Worm (Caenorhabditis elegans) whole organism, L4 larva: ENCODE results near the gene nbet-1.

Experiments
- F49E8.2 ChIP-seq: sonication (generic microtip); optimal IDR thresholded peaks from 2 replicates; lab custom pipeline; 2016; ENCODE audit warnings: missing compliant biosample characterization, mild to moderate bottlenecking, missing genetic modification characterization, borderline replicate concordance
- T20F7.1 ChIP-seq: fragments of 200-800 bp; sonication (Bioruptor generic); optimal IDR thresholded peaks from 2 replicates; lab custom pipeline; 2018; ENCODE audit warnings: mild to moderate bottlenecking, missing genetic modification characterization, missing compliant biosample characterization
- Y5F2A.4 ChIP-seq: fragments of 200-800 bp; sonication (Bioruptor generic); optimal IDR thresholded peaks from 2 replicates; lab custom pipeline; 2018; ENCODE audit warnings: mild to moderate bottlenecking, missing genetic modification characterization, missing compliant biosample characterization
- Y75B8A.6 ChIP-seq: fragments of 200-800 bp; sonication (Bioruptor generic); IDR thresholded peaks from 2 replicates; pipeline ENCODE4 v1.3.6; 2022; ENCODE audit warnings: missing genetic modification reagents, missing genetic modification characterization, missing compliant biosample characterization
- ZK546.5 ChIP-seq, 2 experiments: sonication (generic microtip); optimal IDR thresholded peaks; 2 replicates each; lab custom pipeline; 2017; ENCODE audit warnings: missing biosample characterization in 2 of 2, missing genetic modification characterization in 2 of 2
- ama-1 ChIP-seq: fragments of 150-350 bp; optimal IDR thresholded peaks from 2 replicates; lab custom pipeline; 2014; ENCODE audit warnings: inconsistent platforms, mixed read lengths
- attf-4 ChIP-seq: sonication (generic microtip); optimal IDR thresholded peaks from 3 replicates; lab custom pipeline; 2017; ENCODE audit warnings: missing biosample characterization, missing genetic modification characterization
- ceh-44 ChIP-seq: fragments of 200-800 bp; sonication (Bioruptor generic); IDR thresholded peaks from 2 replicates; pipeline ENCODE4 v1.3.6; 2022; ENCODE audit warnings: missing genetic modification reagents, missing genetic modification characterization, missing compliant biosample characterization
- ceh-62 ChIP-seq: sonication (generic microtip); optimal IDR thresholded peaks from 2 replicates; lab custom pipeline; 2017; ENCODE audit warnings: missing biosample characterization, missing genetic modification characterization
- ceh-82 ChIP-seq: sonication (generic microtip); optimal IDR thresholded peaks from 2 replicates; lab custom pipeline; 2017; ENCODE audit warnings: missing biosample characterization, missing genetic modification characterization
- ces-1 ChIP-seq: fragments of 150-350 bp; sonication (generic microtip); optimal IDR thresholded peaks from 4 replicates; lab custom pipeline; 2014; ENCODE audit warnings: missing biosample characterization, missing genetic modification reagents, missing genetic modification characterization
- daf-12 ChIP-seq: fragments of 150-350 bp; optimal IDR thresholded peaks from 2 replicates; lab custom pipeline; 2014; ENCODE audit warnings: missing biosample characterization, missing genetic modification reagents, missing genetic modification characterization
- daf-16 ChIP-seq, 3 experiments: sonication (generic microtip); optimal IDR thresholded peaks; 2 replicates each; lab custom pipeline; 2016 to 2017; ENCODE audit warnings: missing genetic modification characterization in 3 of 3, missing genetic modification reagents in 3 of 3, mild to moderate bottlenecking in 2 of 3, missing compliant biosample characterization in 2 of 3, missing biosample characterization in 1 of 3, moderate library complexity in 1 of 3
- daf-19 ChIP-seq: fragments of 200-800 bp; sonication (Bioruptor generic); conservative IDR thresholded peaks from 2 replicates; pipeline ENCODE4 v1.3.6; 2022; ENCODE audit warnings: missing genetic modification characterization, missing compliant biosample characterization
- daf-8 ChIP-seq: fragments of 200-800 bp; sonication (Bioruptor generic); IDR thresholded peaks from 2 replicates; pipeline ENCODE4 v1.3.6; 2022; ENCODE audit warnings: missing genetic modification characterization, missing compliant biosample characterization
- dmd-6 ChIP-seq: fragments of 200-800 bp; sonication (Bioruptor generic); IDR thresholded peaks from 2 replicates; pipeline ENCODE4 v1.3.6; 2022; ENCODE audit warnings: missing genetic modification reagents, missing genetic modification characterization, missing compliant biosample characterization
- dmd-9 ChIP-seq: fragments of 200-800 bp; sonication (Bioruptor generic); IDR thresholded peaks from 2 replicates; pipeline ENCODE4 v1.3.6; 2022; ENCODE audit warnings: missing genetic modification reagents, missing genetic modification characterization, missing compliant biosample characterization
- dpl-1 ChIP-seq: fragments of 150-350 bp; optimal IDR thresholded peaks from 2 replicates; lab custom pipeline; 2014; ENCODE audit warnings: missing biosample characterization, missing genetic modification reagents, missing genetic modification characterization
- dve-1 ChIP-seq: sonication (generic microtip); optimal IDR thresholded peaks from 2 replicates; lab custom pipeline; 2017; ENCODE audit warnings: antibody characterized with exemption, mild to moderate bottlenecking, missing genetic modification characterization, missing compliant biosample characterization; ENCODE audit not compliant: insufficient read depth
- egl-27 ChIP-seq: sonication (generic microtip); optimal IDR thresholded peaks from 3 replicates; lab custom pipeline; 2017; ENCODE audit warnings: missing biosample characterization, missing genetic modification reagents, missing genetic modification characterization
- hif-1 ChIP-seq, 2 experiments: sonication (generic microtip); optimal IDR thresholded peaks; 2 replicates each; lab custom pipeline; 2016 to 2017; ENCODE audit warnings: missing compliant biosample characterization in 2 of 2, missing genetic modification characterization in 2 of 2, missing genetic modification reagents in 2 of 2, missing genotype in 2 of 2, mild to moderate bottlenecking in 1 of 2
- hlh-11 ChIP-seq: fragments of 200-800 bp; sonication (Bioruptor generic); optimal IDR thresholded peaks from 2 replicates; lab custom pipeline; 2018; ENCODE audit warnings: mild to moderate bottlenecking, missing genetic modification characterization, missing compliant biosample characterization
- hlh-30 ChIP-seq: sonication (generic microtip); optimal IDR thresholded peaks from 2 replicates; lab custom pipeline; 2017; ENCODE audit warnings: antibody characterized with exemption, mild to moderate bottlenecking, missing genetic modification characterization, missing compliant biosample characterization; ENCODE audit not compliant: insufficient read depth
- jun-1 ChIP-seq: fragments of 150-350 bp; optimal IDR thresholded peaks from 2 replicates; lab custom pipeline; 2014; ENCODE audit warnings: missing biosample characterization, missing genetic modification reagents, missing genetic modification characterization
- lim-7 ChIP-seq: fragments of 200-800 bp; sonication (Bioruptor generic); IDR thresholded peaks from 2 replicates; pipeline ENCODE4 v1.3.6; 2022; ENCODE audit warnings: missing genetic modification characterization, missing compliant biosample characterization
- lin-1 ChIP-seq: fragments of 200-800 bp; sonication (Bioruptor generic); IDR thresholded peaks from 2 replicates; pipeline ENCODE4 v1.3.6; 2022; ENCODE audit warnings: missing genetic modification reagents, missing genetic modification characterization, missing compliant biosample characterization
- lin-13 ChIP-seq: fragments of 150-350 bp; optimal IDR thresholded peaks from 2 replicates; lab custom pipeline; 2014; ENCODE audit warnings: missing biosample characterization, missing genetic modification reagents, missing genetic modification characterization
- lin-38 ChIP-seq: fragments of 200-800 bp; sonication (Bioruptor generic); IDR thresholded peaks from 2 replicates; pipeline ENCODE4 v1.3.6; 2022; ENCODE audit warnings: missing genetic modification reagents, missing genetic modification characterization, missing compliant biosample characterization
- lir-3 ChIP-seq: sonication (generic microtip); optimal IDR thresholded peaks from 2 replicates; lab custom pipeline; 2016; ENCODE audit warnings: mild to moderate bottlenecking, missing genetic modification characterization, missing compliant biosample characterization
- lsy-2 ChIP-seq, 2 experiments: fragments of 150-350 bp in 1 of 2; sonication (generic microtip) in 1 of 2; optimal IDR thresholded peaks; 2 replicates each; lab custom pipeline; 2014 to 2017; ENCODE audit warnings: missing biosample characterization in 2 of 2, missing genetic modification characterization in 2 of 2
- mdt-29 ChIP-seq: fragments of 200-800 bp; sonication (Bioruptor generic); IDR thresholded peaks from 2 replicates; pipeline ENCODE4 v1.3.6; 2022; ENCODE audit warnings: missing genetic modification reagents, missing genetic modification characterization, missing compliant biosample characterization
- mep-1 ChIP-seq: fragments of 150-350 bp; sonication (generic microtip); optimal IDR thresholded peaks from 3 replicates; lab custom pipeline; 2014; ENCODE audit warnings: missing biosample characterization, missing genetic modification characterization
- mxl-3 ChIP-seq: fragments of 200-800 bp; sonication (Bioruptor generic); optimal IDR thresholded peaks from 2 replicates; lab custom pipeline; 2018; ENCODE audit warnings: mild to moderate bottlenecking, missing genetic modification characterization, missing compliant biosample characterization
- nhr-10 ChIP-seq: fragments of 150-350 bp; optimal IDR thresholded peaks from 2 replicates; lab custom pipeline; 2014; ENCODE audit warnings: missing biosample characterization, missing genetic modification characterization
- nhr-102 ChIP-seq: sonication (generic microtip); optimal IDR thresholded peaks from 2 replicates; lab custom pipeline; 2016; ENCODE audit warnings: mild to moderate bottlenecking, missing genetic modification characterization, moderate library complexity, missing compliant biosample characterization
- nhr-11 ChIP-seq: fragments of 150-350 bp; optimal IDR thresholded peaks from 2 replicates; lab custom pipeline; 2014; ENCODE audit warnings: missing biosample characterization, missing genetic modification characterization
- nhr-237 ChIP-seq: sonication (generic microtip); optimal IDR thresholded peaks from 2 replicates; lab custom pipeline; 2017; ENCODE audit warnings: missing biosample characterization, missing genetic modification characterization
- nhr-28 ChIP-seq: fragments of 150-350 bp; optimal IDR thresholded peaks from 2 replicates; lab custom pipeline; 2014; ENCODE audit warnings: missing biosample characterization, missing genetic modification characterization
- nhr-42 ChIP-seq: fragments of 200-800 bp; sonication (Bioruptor generic); IDR thresholded peaks from 2 replicates; pipeline ENCODE4 v1.3.6; 2022; ENCODE audit warnings: missing genetic modification characterization, missing compliant biosample characterization
- nhr-76 ChIP-seq: fragments of 150-350 bp; optimal IDR thresholded peaks from 2 replicates; lab custom pipeline; 2014; ENCODE audit warnings: missing biosample characterization, missing genetic modification characterization
- nhr-77 ChIP-seq: fragments of 150-350 bp; optimal IDR thresholded peaks from 2 replicates; lab custom pipeline; 2014; ENCODE audit warnings: missing biosample characterization, missing genetic modification characterization
- pqm-1 ChIP-seq: sonication (generic microtip); optimal IDR thresholded peaks from 2 replicates; lab custom pipeline; 2017; ENCODE audit warnings: missing biosample characterization, missing genetic modification characterization
- snpc-1.2 ChIP-seq: fragments of 200-800 bp; sonication (Bioruptor generic); IDR thresholded peaks from 2 replicates; pipeline ENCODE4 v1.3.6; 2022; ENCODE audit warnings: missing genetic modification reagents, missing genetic modification characterization, missing compliant biosample characterization
- spr-1 ChIP-seq: sonication (generic microtip); optimal IDR thresholded peaks from 2 replicates; lab custom pipeline; 2016; ENCODE audit warnings: mild to moderate bottlenecking, missing genetic modification characterization, missing compliant biosample characterization
- tra-1 ChIP-seq: fragments of 200-800 bp; sonication (Bioruptor generic); IDR thresholded peaks from 2 replicates; pipeline ENCODE4 v1.3.6; 2022; ENCODE audit warnings: missing genetic modification reagents, missing genetic modification characterization, missing compliant biosample characterization
- unc-130 ChIP-seq: sonication (generic microtip); optimal IDR thresholded peaks from 2 replicates; lab custom pipeline; 2016; ENCODE audit warnings: missing genetic modification reagents, missing genetic modification characterization, missing compliant biosample characterization
- unc-39 ChIP-seq: sonication (generic microtip); optimal IDR thresholded peaks from 2 replicates; lab custom pipeline; 2017; ENCODE audit warnings: missing biosample characterization, missing genetic modification characterization
- unc-62 ChIP-seq, 3 experiments: fragments of 150-350 bp in 1 of 3; sonication (generic microtip); optimal IDR thresholded peaks in 2 of 3; peaks in 1 of 3; 1 replicate in 1 of 3; 2 replicates in 2 of 3; lab custom pipeline; 2014 to 2017; ENCODE audit warnings: missing biosample characterization in 3 of 3, missing genetic modification characterization in 3 of 3, missing genetic modification reagents in 3 of 3, missing genotype in 1 of 3
- vab-7 ChIP-seq: fragments of 200-800 bp; sonication (Bioruptor generic); IDR thresholded peaks from 2 replicates; pipeline ENCODE4 v1.3.6; 2022; ENCODE audit warnings: missing genetic modification reagents, missing genetic modification characterization, missing compliant biosample characterization
- zag-1 ChIP-seq: fragments of 150-350 bp; optimal IDR thresholded peaks from 2 replicates; lab custom pipeline; 2014; ENCODE audit warnings: missing biosample characterization, missing genetic modification characterization
- zfp-2 ChIP-seq: sonication (generic microtip); optimal IDR thresholded peaks from 2 replicates; lab custom pipeline; 2016; ENCODE audit warnings: mild to moderate bottlenecking, missing genetic modification characterization, missing compliant biosample characterization
- ztf-11 ChIP-seq: fragments of 150-350 bp; optimal IDR thresholded peaks from 2 replicates; lab custom pipeline; 2014; ENCODE audit warnings: missing biosample characterization, missing genetic modification characterization

The nbet-1 gene

ce11 chrIV:5209390-5209789, at the start of gene nbet-1, which contains the start of gene Y59E9AL.36:
TSS of gene nbet-1 (plus strand) at chrIV:5209501.
TSS of gene Y59E9AL.36 (minus strand) at chrIV:5209481.
- TF ChIP-seq mep-1 (tag; lab: Kevin White, UChicago) (peak; percentile 76), F49E8.2 (tag; lab: Kevin White, UChicago) (no peak), daf-12 (tag; lab: Kevin White, UChicago) (no peak), mxl-3 (GFP tag; lab: Kevin White, UChicago) (peak; percentile 77), hif-1 (tag; optimal IDR thresholded peaks at IDR 0.05; lab: Kevin White, UChicago) (peak in 1 of 2 experiments; percentile 29), jun-1 (tag; lab: Kevin White, UChicago) (no peak), lim-7 (GFP tag; lab: Robert Waterston, UW) (no peak), egl-27 (tag; lab: Kevin White, UChicago) (no peak), nhr-76 (tag; lab: Kevin White, UChicago) (no peak), ama-1 (peak; percentile 16), ceh-62 (no peak), T20F7.1 (peak; percentile 45), zfp-2 (tag; lab: Kevin White, UChicago) (no peak), pqm-1 (tag; lab: Kevin White, UChicago) (peak; percentile 5), Y75B8A.6 (GFP tag; lab: Robert Waterston, UW) (no peak), daf-19 (GFP tag; lab: Robert Waterston, UW) (no peak), nhr-28 (peak; percentile 59), dve-1 (tag; lab: Kevin White, UChicago) (no peak), daf-16 (GFP tag; optimal IDR thresholded peaks at IDR 0.05; lab: Kevin White, UChicago) (peak in 1 of 2 experiments; percentile 33), daf-16 (tag; optimal IDR thresholded peaks at IDR 0.05; lab: Kevin White, UChicago) (peak; percentile 75), snpc-1.2 (GFP tag; lab: Robert Waterston, UW) (peak; percentile 89), dmd-6 (GFP tag; lab: Robert Waterston, UW) (no peak), mdt-29 (GFP tag; lab: Robert Waterston, UW) (no peak), lir-3 (tag; lab: Kevin White, UChicago) (no peak), nhr-237 (tag; lab: Kevin White, UChicago) (no peak), lin-13 (GFP tag; lab: Kevin White, UChicago) (peak; percentile 84), hlh-11 (tag; lab: Kevin White, UChicago) (no peak), daf-8 (GFP tag; lab: Robert Waterston, UW) (no peak), nhr-11 (peak; percentile 94), dpl-1 (GFP tag; lab: Kevin White, UChicago) (peak; percentile 83), nhr-77 (tag; lab: Kevin White, UChicago) (peak; percentile 70), ceh-82 (tag; lab: Kevin White, UChicago) (no peak), lin-38 (GFP tag; lab: Robert Waterston, UW) (peak; percentile 95), ztf-11 (tag; lab: Kevin White, UChicago) (no peak), nhr-42 (GFP tag; lab: Robert Waterston, UW) (no peak), dmd-9 (no peak), hlh-30 (peak; percentile 66), ceh-44 (GFP tag; lab: Robert Waterston, UW) (no peak), nhr-10 (no peak), attf-4 (no peak), lsy-2 (tag; optimal IDR thresholded peaks at IDR 0.05; lab: Kevin White, UChicago) (peak; percentile 25 to 81), spr-1 (no peak), unc-39 (tag; lab: Kevin White, UChicago) (no peak), tra-1 (GFP tag; lab: Robert Waterston, UW) (no peak), lin-1 (GFP tag; lab: Robert Waterston, UW) (no peak), ZK546.5 (tag; optimal IDR thresholded peaks at IDR 0.05; lab: Kevin White, UChicago) (no peak), unc-62 (GFP tag; optimal IDR thresholded peaks at IDR 0.05 in 1 of 2; lab: Kevin White, UChicago) (peak in 1 of 2 experiments; percentile 57), unc-62 (tag; optimal IDR thresholded peaks at IDR 0.05; lab: Kevin White, UChicago) (no peak), Y5F2A.4 (no peak), unc-130 (GFP tag; lab: Kevin White, UChicago) (no peak), nhr-102 (tag; lab: Kevin White, UChicago) (peak; percentile 5), zag-1 (tag; lab: Kevin White, UChicago) (no peak), vab-7 (GFP tag; lab: Robert Waterston, UW) (no peak), ces-1 (peak; percentile 15)
